Worm (Caenorhabditis elegans) whole organism, young adult: ENCODE data around the gene K04C2.2.

ENCODE experiments used
- B0336.3 ChIP-seq: fragments of 200-800 bp; sonication (Bioruptor generic); IDR thresholded peaks from 2 replicates; pipeline ENCODE4 v1.3.6; 2022; ENCODE audit warnings: missing genetic modification characterization, missing compliant biosample characterization
- F23B12.7 ChIP-seq: sonication (generic microtip); optimal IDR thresholded peaks from 2 replicates; lab custom pipeline; 2017; ENCODE audit warnings: missing genetic modification characterization, mild to moderate bottlenecking, missing compliant biosample characterization, antibody characterized with exemption, moderate library complexity; ENCODE audit not compliant: insufficient read depth
- F49E8.2 ChIP-seq: sonication (generic microtip); optimal IDR thresholded peaks from 3 replicates; lab custom pipeline; 2017; ENCODE audit warnings: missing genetic modification characterization, mild to moderate bottlenecking, missing compliant biosample characterization, antibody characterized with exemption, moderate library complexity; ENCODE audit not compliant: insufficient read depth
- T26A5.8 ChIP-seq: sonication (generic microtip); optimal IDR thresholded peaks from 2 replicates; lab custom pipeline; 2016; ENCODE audit warnings: missing genetic modification characterization, missing compliant biosample characterization
- Y53G8AR.9 ChIP-seq: fragments of 200-800 bp; sonication (Bioruptor generic); conservative IDR thresholded peaks from 2 replicates; pipeline ENCODE4 v1.3.6; 2022; ENCODE audit warnings: missing genetic modification reagents, missing genetic modification characterization, missing compliant biosample characterization
- ama-1 ChIP-seq, 3 experiments: fragments of 150-350 bp in 1 of 3; sonication (generic microtip) in 2 of 3; optimal IDR thresholded peaks; 2 replicates each; lab custom pipeline; 2014 to 2018; ENCODE audit warnings: missing biosample characterization in 2 of 3, missing genetic modification characterization in 2 of 3, missing genetic modification reagents in 2 of 3
- aptf-2 ChIP-seq: fragments of 200-800 bp; sonication (Bioruptor generic); conservative IDR thresholded peaks from 2 replicates; pipeline ENCODE4 v1.3.6; 2022; ENCODE audit warnings: missing genetic modification reagents, missing genetic modification characterization, missing compliant biosample characterization
- atf-7 ChIP-seq: sonication (generic microtip); optimal IDR thresholded peaks from 2 replicates; lab custom pipeline; 2017; ENCODE audit warnings: mild to moderate bottlenecking, missing genetic modification characterization, missing compliant biosample characterization
- athp-1 ChIP-seq: sonication (generic microtip); optimal IDR thresholded peaks from 2 replicates; lab custom pipeline; 2017; ENCODE audit warnings: mild to moderate bottlenecking, missing genetic modification characterization, missing compliant biosample characterization
- bed-2 ChIP-seq: fragments of 200-800 bp; sonication (Bioruptor generic); IDR thresholded peaks from 2 replicates; pipeline ENCODE4 v1.3.6; 2022; ENCODE audit warnings: missing genetic modification reagents, missing genetic modification characterization, missing compliant biosample characterization
- cebp-1 ChIP-seq, 2 experiments: fragments of 200-800 bp in 1 of 2; sonication (Bioruptor generic) in 1 of 2; sonication (generic microtip) in 1 of 2; IDR thresholded peaks in 1 of 2; optimal IDR thresholded peaks in 1 of 2; 2 replicates each; pipeline versions ENCODE4 v1.3.6 to Lab custom; 2017 to 2022; ENCODE audit warnings: missing compliant biosample characterization in 2 of 2, missing genetic modification characterization in 2 of 2, mild to moderate bottlenecking in 1 of 2, missing genetic modification reagents in 1 of 2, moderate library complexity in 1 of 2
- dpff-1 ChIP-seq: sonication (generic microtip); optimal IDR thresholded peaks from 2 replicates; lab custom pipeline; 2017; ENCODE audit warnings: mild to moderate bottlenecking, missing genetic modification characterization, missing compliant biosample characterization
- egl-18 ChIP-seq: fragments of 200-800 bp; sonication (Bioruptor generic); IDR thresholded peaks from 2 replicates; pipeline ENCODE4 v1.3.6; 2022; ENCODE audit warnings: missing genetic modification reagents, missing genetic modification characterization, missing compliant biosample characterization
- egl-44 ChIP-seq: fragments of 200-800 bp; sonication (Bioruptor generic); IDR thresholded peaks from 2 replicates; pipeline ENCODE4 v1.3.6; 2022; ENCODE audit warnings: missing genetic modification reagents, missing genetic modification characterization, missing compliant biosample characterization
- ets-4 ChIP-seq: fragments of 200-800 bp; sonication (Bioruptor generic); optimal IDR thresholded peaks from 2 replicates; lab custom pipeline; 2018; ENCODE audit warnings: mild to moderate bottlenecking, missing genetic modification characterization, missing compliant biosample characterization
- fkh-3 ChIP-seq: sonication (generic microtip); optimal IDR thresholded peaks from 2 replicates; lab custom pipeline; 2016; ENCODE audit warnings: mild to moderate bottlenecking, missing genetic modification characterization, missing compliant biosample characterization
- hmg-1.2 ChIP-seq: fragments of 200-800 bp; sonication (Bioruptor generic); IDR thresholded peaks from 2 replicates; pipeline ENCODE4 v1.3.6; 2022; ENCODE audit warnings: missing genetic modification reagents, missing genetic modification characterization, missing compliant biosample characterization
- hrde-1 ChIP-seq: sonication (generic microtip); optimal IDR thresholded peaks from 2 replicates; lab custom pipeline; 2016; ENCODE audit warnings: missing genetic modification characterization, mild to moderate bottlenecking, missing compliant biosample characterization, moderate library complexity, missing genotype, missing genetic modification reagents, borderline replicate concordance
- hsf-1 ChIP-seq: fragments of 200-800 bp; sonication (Bioruptor generic); IDR thresholded peaks from 2 replicates; pipeline ENCODE4 v1.3.6; 2022; ENCODE audit warnings: missing genetic modification reagents, missing genetic modification characterization, missing compliant biosample characterization
- lag-1 ChIP-seq: fragments of 200-800 bp; sonication (Bioruptor generic); IDR thresholded peaks from 2 replicates; pipeline ENCODE4 v1.3.6; 2022; ENCODE audit warnings: missing genetic modification reagents, missing genetic modification characterization, missing compliant biosample characterization
- lin-26 ChIP-seq: fragments of 200-800 bp; sonication (Bioruptor generic); IDR thresholded peaks from 2 replicates; pipeline ENCODE4 v1.3.6; 2022; ENCODE audit warnings: missing genetic modification reagents, missing genetic modification characterization, missing compliant biosample characterization
- lin-54 ChIP-seq: fragments of 200-800 bp; sonication (Bioruptor generic); optimal IDR thresholded peaks from 2 replicates; lab custom pipeline; 2018; ENCODE audit warnings: mild to moderate bottlenecking, missing genetic modification characterization, missing compliant biosample characterization
- lsy-27 ChIP-seq: sonication (generic microtip); optimal IDR thresholded peaks from 2 replicates; lab custom pipeline; 2017; ENCODE audit warnings: missing genetic modification characterization, mild to moderate bottlenecking, missing compliant biosample characterization, antibody characterized with exemption, missing genotype, borderline replicate concordance; ENCODE audit not compliant: insufficient read depth
- madf-6 ChIP-seq: fragments of 200-800 bp; sonication (Bioruptor generic); IDR thresholded peaks from 2 replicates; pipeline ENCODE4 v1.3.6; 2022; ENCODE audit warnings: missing genetic modification reagents, missing genetic modification characterization, missing compliant biosample characterization
- madf-8 ChIP-seq: fragments of 200-800 bp; sonication (Bioruptor generic); conservative IDR thresholded peaks from 2 replicates; pipeline ENCODE4 v1.3.6; 2022; ENCODE audit warnings: missing genetic modification reagents, missing genetic modification characterization, missing compliant biosample characterization
- mcd-1 ChIP-seq: fragments of 200-800 bp; sonication (Bioruptor generic); IDR thresholded peaks from 2 replicates; pipeline ENCODE4 v1.3.6; 2022; ENCODE audit warnings: missing genetic modification reagents, missing genetic modification characterization, missing compliant biosample characterization
- mxl-1 ChIP-seq: sonication (generic microtip); optimal IDR thresholded peaks from 2 replicates; lab custom pipeline; 2016; ENCODE audit warnings: missing genetic modification characterization, missing compliant biosample characterization
- nfya-1 ChIP-seq: sonication (generic microtip); optimal IDR thresholded peaks from 2 replicates; lab custom pipeline; 2017; ENCODE audit warnings: antibody characterized with exemption, missing compliant biosample characterization, missing genetic modification characterization, borderline replicate concordance; ENCODE audit not compliant: insufficient read depth
- nhr-80 ChIP-seq: sonication (generic microtip); optimal IDR thresholded peaks from 2 replicates; lab custom pipeline; 2016; ENCODE audit warnings: missing genetic modification characterization, missing compliant biosample characterization
- nhr-90 ChIP-seq: sonication (generic microtip); optimal IDR thresholded peaks from 2 replicates; lab custom pipeline; 2016; ENCODE audit warnings: missing genotype, mild to moderate bottlenecking, missing genetic modification characterization, missing compliant biosample characterization
- pbrm-1 ChIP-seq: fragments of 200-800 bp; sonication (Bioruptor generic); IDR thresholded peaks from 2 replicates; pipeline ENCODE4 v1.3.6; 2022; ENCODE audit warnings: missing genetic modification reagents, missing genetic modification characterization, missing compliant biosample characterization
- pha-4 ChIP-seq: fragments of 150-350 bp; sonication (generic microtip); optimal IDR thresholded peaks from 2 replicates; lab custom pipeline; 2014; ENCODE audit warnings: missing biosample characterization, missing genetic modification reagents, missing genetic modification characterization
- repo-1 ChIP-seq: sonication (generic microtip); optimal IDR thresholded peaks from 2 replicates; lab custom pipeline; 2017; ENCODE audit warnings: mild to moderate bottlenecking, missing genetic modification characterization, missing compliant biosample characterization
- rpc-1 ChIP-seq, 2 experiments: fragments of 150-350 bp in 1 of 2; sonication (generic microtip) in 1 of 2; optimal IDR thresholded peaks; 2 replicates each; lab custom pipeline; 2014 to 2018; ENCODE audit warnings: missing biosample characterization in 1 of 2, missing genetic modification characterization in 1 of 2, missing genetic modification reagents in 1 of 2, missing genotype in 1 of 2
- snpc-1.1 ChIP-seq: sonication (generic microtip); optimal IDR thresholded peaks from 2 replicates; lab custom pipeline; 2017; ENCODE audit warnings: missing genetic modification characterization, mild to moderate bottlenecking, missing compliant biosample characterization, antibody characterized with exemption, moderate library complexity, missing genotype, missing genetic modification reagents; ENCODE audit not compliant: insufficient read depth
- snpc-1.3 ChIP-seq: sonication (generic microtip); optimal IDR thresholded peaks from 2 replicates; lab custom pipeline; 2017; ENCODE audit warnings: missing genetic modification characterization, mild to moderate bottlenecking, missing compliant biosample characterization, antibody characterized with exemption, moderate library complexity, missing genotype, missing genetic modification reagents; ENCODE audit not compliant: insufficient read depth
- snpc-3.4 ChIP-seq: sonication (generic microtip); optimal IDR thresholded peaks from 2 replicates; lab custom pipeline; 2017; ENCODE audit warnings: missing genetic modification characterization, mild to moderate bottlenecking, missing compliant biosample characterization, antibody characterized with exemption, moderate library complexity, missing genotype, missing genetic modification reagents
- snpc-4 ChIP-seq, 5 experiments: fragments of 150-350 bp in 1 of 5; sonication (generic microtip) in 4 of 5; optimal IDR thresholded peaks; 2 replicates each; lab custom pipeline; 2014 to 2018; ENCODE audit warnings: missing genetic modification characterization in 5 of 5, missing biosample characterization in 3 of 5, antibody characterized with exemption in 2 of 5, mild to moderate bottlenecking in 2 of 5, missing compliant biosample characterization in 2 of 5, missing genotype in 2 of 5, moderate library complexity in 2 of 5, missing genetic modification reagents in 1 of 5
- somi-1 ChIP-seq: fragments of 200-800 bp; sonication (Bioruptor generic); optimal IDR thresholded peaks from 2 replicates; lab custom pipeline; 2018; ENCODE audit warnings: mild to moderate bottlenecking, missing genetic modification characterization, missing compliant biosample characterization
- tlf-1 ChIP-seq: fragments of 200-800 bp; sonication (Bioruptor generic); optimal IDR thresholded peaks from 2 replicates; lab custom pipeline; 2018; ENCODE audit warnings: mild to moderate bottlenecking, missing genetic modification characterization, missing compliant biosample characterization
- ztf-22 ChIP-seq: fragments of 200-800 bp; sonication (Bioruptor generic); optimal IDR thresholded peaks from 2 replicates; lab custom pipeline; 2018; ENCODE audit warnings: mild to moderate bottlenecking, missing genetic modification characterization, moderate library complexity, missing compliant biosample characterization
- ztf-28 ChIP-seq: fragments of 200-800 bp; sonication (Bioruptor generic); IDR thresholded peaks from 2 replicates; pipeline ENCODE4 v1.3.6; 2022; ENCODE audit warnings: missing genetic modification reagents, missing genetic modification characterization, missing compliant biosample characterization

Gene K04C2.2

ce11 chrIII:6929558-6930167, 40.1 kb downstream of the K04C2.2 start, which contains the start of gene inf-1 (continued):
- no peak for TF ChIP-seq athp-1
- no peak; the same call in 1 of the 2 replicates for TF ChIP-seq madf-6
- TF ChIP-seq lag-1 (GFP tag; lab: Robert Waterston, UW): no peak
- no peak for TF ChIP-seq pha-4 (tag; lab: Kevin White, UChicago)
- no peak for TF ChIP-seq nhr-80 (tag; lab: Kevin White, UChicago)
- peak; percentile 9 for TF ChIP-seq snpc-3.4 (tag; lab: Kevin White, UChicago)

ce11 chrIII:6931896-6932295, 42.3 kb downstream of the K04C2.2 start, which contains the start of gene byn-1:
byn-1 (plus strand) TSS chrIII:6932001.
- TF ChIP-seq dpff-1 (peak; percentile 25), atf-7 (tag; lab: Kevin White, UChicago) (peak; percentile 33), hsf-1 (GFP tag; lab: Robert Waterston, UW) (peak; percentile 69), aptf-2 (no peak), T26A5.8 (tag; lab: Kevin White, UChicago) (no peak), bed-2 (no peak), snpc-4 (GFP tag; optimal IDR thresholded peaks at IDR 0.05; lab: Kevin White, UChicago) (no peak), snpc-4 (tag; optimal IDR thresholded peaks at IDR 0.05; lab: Kevin White, UChicago) (peak in 1 of 4 experiments; percentile 26), B0336.3 (GFP tag; lab: Robert Waterston, UW) (peak; percentile 82), hrde-1 (tag; lab: Kevin White, UChicago) (peak; percentile 46), snpc-1.1 (tag; lab: Kevin White, UChicago) (peak; percentile 9), madf-8 (GFP tag; lab: Robert Waterston, UW) (no peak), hmg-1.2 (GFP tag; lab: Robert Waterston, UW) (no peak; the same call in 1 of the 2 replicates), lsy-27 (tag; lab: Kevin White, UChicago) (no peak), F49E8.2 (peak; percentile 12), rpc-1 (optimal IDR thresholded peaks at IDR 0.05; lab: Kevin White, UChicago) (no peak), rpc-1 (tag; optimal IDR thresholded peaks at IDR 0.05; lab: Kevin White, UChicago) (no peak), nfya-1 (tag; lab: Kevin White, UChicago) (no peak), egl-18 (GFP tag; lab: Robert Waterston, UW) (no peak), cebp-1 (GFP tag; IDR thresholded peaks at IDR 0.05; lab: Robert Waterston, UW) (no peak), cebp-1 (tag; optimal IDR thresholded peaks at IDR 0.05; lab: Kevin White, UChicago) (peak; percentile 22), lin-26 (GFP tag; lab: Robert Waterston, UW) (no peak), lin-54 (GFP tag; lab: Kevin White, UChicago) (peak; percentile 24), fkh-3 (tag; lab: Kevin White, UChicago) (peak; percentile 76), snpc-1.3 (tag; lab: Kevin White, UChicago) (peak; percentile 12), nhr-90 (tag; lab: Kevin White, UChicago) (no peak), snpc-3.4 (tag; lab: Kevin White, UChicago) (peak; percentile 32), ztf-22 (GFP tag; lab: Kevin White, UChicago) (no peak), mxl-1 (tag; lab: Kevin White, UChicago) (no peak), tlf-1 (GFP tag; lab: Kevin White, UChicago) (peak; percentile 35), somi-1 (GFP tag; lab: Kevin White, UChicago) (no peak), F23B12.7 (no peak), Y53G8AR.9 (GFP tag; lab: Robert Waterston, UW) (0 out of 2 replicates have a peak, but pooled peaks have one; percentile 50), athp-1 (peak; percentile 32), pbrm-1 (GFP tag; lab: Robert Waterston, UW) (no peak), ztf-28 (GFP tag; lab: Robert Waterston, UW) (no peak), ama-1 (optimal IDR thresholded peaks at IDR 0.05; lab: Kevin White, UChicago) (no peak), ama-1 (GFP tag; optimal IDR thresholded peaks at IDR 0.05; lab: Kevin White, UChicago) (peak in 1 of 2 experiments; percentile 26), madf-6 (peak; percentile 56), mcd-1 (GFP tag; lab: Robert Waterston, UW) (peak; percentile 25; the same call in 1 of the 2 replicates), egl-44 (no peak), ets-4 (GFP tag; lab: Kevin White, UChicago) (no peak), repo-1 (tag; lab: Kevin White, UChicago) (peak; percentile 5)
